Fruit fly (Drosophila melanogaster): Measurements from ENCODE around the gene CG8326.

The CG8326 gene

DNA sequence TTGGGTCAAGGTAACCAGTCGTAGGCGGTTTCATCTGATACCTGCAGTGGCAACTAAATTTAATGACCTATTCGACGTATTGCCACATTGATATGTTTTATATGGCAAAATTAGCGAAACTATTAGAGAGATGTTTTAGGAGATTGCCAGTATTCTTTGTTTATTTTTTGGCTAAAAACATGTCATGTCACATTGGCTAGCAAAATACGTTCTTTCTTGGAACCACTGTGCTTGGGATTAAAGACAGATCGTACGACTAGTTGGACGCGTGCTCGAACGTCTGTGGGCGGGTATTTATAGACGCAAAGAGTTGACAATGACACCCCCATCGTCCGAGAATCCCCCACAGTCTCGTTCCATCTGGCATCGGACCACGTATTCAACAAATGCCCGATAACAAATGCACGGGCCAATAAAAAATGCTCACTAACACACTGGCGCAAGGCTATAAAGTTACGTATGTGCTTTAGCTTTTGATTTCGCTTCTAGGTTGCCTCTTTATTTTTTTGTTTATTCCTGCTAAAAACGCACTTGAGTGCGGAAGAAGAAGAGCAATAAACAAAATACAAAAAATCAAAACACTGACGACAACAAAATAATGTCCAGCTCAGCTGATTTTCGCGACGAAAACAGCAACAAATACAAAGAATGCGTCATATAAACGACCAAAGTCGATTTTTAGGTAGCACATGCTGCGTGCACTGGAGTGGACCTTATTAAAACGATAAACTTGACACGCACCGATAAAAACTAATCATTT, 4.9 kb downstream of the CG8326 start:
- no peak for TF ChIP-seq CG14711 (tag; optimal IDR thresholded peaks at IDR 0.05)
- no peak for TF ChIP-seq Hr96 (GFP tag; optimal IDR thresholded peaks at IDR 0.05)
- no peak for TF ChIP-seq ovo (GFP tag; optimal IDR thresholded peaks at IDR 0.05)
- TF ChIP-seq tj (GFP tag; optimal IDR thresholded peaks at IDR 0.05) = peak; percentile 99
- peak; percentile 97 for TF ChIP-seq kay (GFP tag; ENCODE audit: borderline replicate concordance)

DNA sequence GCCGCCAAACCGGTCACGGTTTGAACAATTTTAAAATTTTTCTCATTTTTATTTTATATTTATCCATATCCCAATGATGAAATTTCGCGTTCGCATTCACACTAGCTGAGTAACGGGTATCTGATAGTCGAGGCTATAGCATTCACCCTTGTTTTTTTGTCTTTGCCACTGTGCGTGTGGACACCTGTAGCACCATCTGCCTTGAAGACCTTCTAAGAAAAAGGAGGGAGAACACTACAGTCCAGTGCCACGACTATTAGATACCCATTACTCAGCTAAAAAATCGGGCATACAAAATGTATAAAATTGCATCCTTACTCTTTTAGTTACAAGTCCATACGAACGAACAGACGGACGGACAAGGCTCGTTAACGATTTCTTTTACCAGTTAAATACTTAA, 7.1 kb downstream of the CG8326 start:
- TF ChIP-seq Crg-1 (GFP tag; optimal IDR thresholded peaks at IDR 0.05) (no peak), CG12768 (GFP tag; optimal IDR thresholded peaks at IDR 0.05) (no peak)

DNA sequence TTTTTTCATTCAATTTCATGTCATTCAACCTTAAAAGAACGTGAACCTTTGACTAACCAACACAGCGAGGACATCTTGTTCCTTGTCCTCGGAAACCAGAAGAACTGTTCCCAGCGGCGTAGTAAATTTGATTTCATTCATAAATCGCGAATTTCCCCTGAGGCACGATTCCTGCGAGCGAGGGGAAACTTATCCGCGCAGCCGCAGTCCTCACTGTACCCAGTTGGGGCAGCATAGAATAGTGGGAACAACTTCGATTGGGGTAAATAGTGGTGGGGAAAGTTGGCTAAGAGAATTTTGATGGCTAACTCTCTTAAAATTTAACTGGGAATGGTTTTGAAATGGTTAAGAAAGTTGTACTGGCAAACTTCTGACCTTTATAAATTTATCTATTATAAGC, 17.8 kb downstream of the CG8326 start:
- TF ChIP-seq ovo (GFP tag; optimal IDR thresholded peaks at IDR 0.05) = no peak
- TF ChIP-seq pad (GFP tag; optimal IDR thresholded peaks at IDR 0.05) = peak; percentile 92

DNA sequence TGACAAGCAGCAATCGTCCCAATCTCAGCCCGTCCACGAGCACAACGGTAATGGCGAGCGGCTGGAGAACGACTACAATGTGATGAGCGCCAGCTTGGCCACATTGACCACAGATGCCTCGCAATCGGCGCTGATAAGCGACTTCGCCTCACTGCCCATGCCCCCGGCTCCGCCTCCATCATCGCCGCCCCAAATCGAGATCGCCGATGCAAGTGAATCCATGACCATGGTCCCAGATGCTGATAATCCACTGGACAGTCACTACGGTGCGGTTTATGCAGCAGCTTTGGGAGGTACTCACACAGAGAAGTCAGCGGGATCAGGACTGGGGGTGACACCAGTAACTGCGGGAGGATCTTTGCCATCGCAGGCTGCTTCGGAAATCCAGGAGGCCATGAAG, 26.8 kb downstream of the CG8326 start:
- TF ChIP-seq bab1 (GFP tag; optimal IDR thresholded peaks at IDR 0.05) = no peak
- no peak for TF ChIP-seq Hr96 (GFP tag; optimal IDR thresholded peaks at IDR 0.05)
- TF ChIP-seq tj (GFP tag; optimal IDR thresholded peaks at IDR 0.05) = no peak
- TF ChIP-seq cic (GFP tag; optimal IDR thresholded peaks at IDR 0.05) = no peak
- TF ChIP-seq CG33017 (tag; optimal IDR thresholded peaks at IDR 0.05) = no peak
- TF ChIP-seq CG11617 (GFP tag; optimal IDR thresholded peaks at IDR 0.05) = no peak

DNA sequence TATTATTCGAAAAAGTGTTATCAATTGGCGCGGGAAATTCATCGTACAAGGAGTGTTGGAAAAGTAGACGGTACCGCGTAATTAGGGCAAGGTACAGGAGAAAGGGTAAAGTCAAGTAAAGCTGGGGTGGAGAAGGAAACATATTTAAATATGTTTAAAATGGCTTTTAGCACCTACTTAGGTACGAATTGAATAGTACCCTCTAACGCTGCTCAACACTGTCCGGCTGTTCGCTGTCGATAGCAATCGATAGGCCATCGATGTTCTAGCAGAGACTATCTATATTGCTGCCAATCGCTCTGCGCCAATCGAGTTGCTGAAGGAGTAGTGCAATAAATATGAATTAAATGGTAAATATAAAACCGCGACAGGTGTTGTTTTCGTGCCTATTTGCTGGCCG, 30.0 kb downstream of the CG8326 start, which contains the start of gene X11L:
X11L (plus strand) TSS at position 279 of the 400 bp plus-strand sequence.
- TF ChIP-seq ovo (GFP tag; optimal IDR thresholded peaks at IDR 0.05) (peak; percentile 36), CG12768 (GFP tag; optimal IDR thresholded peaks at IDR 0.05) (peak; percentile 60), CG7101 (tag; optimal IDR thresholded peaks at IDR 0.05) (peak; percentile 77), tj (GFP tag; optimal IDR thresholded peaks at IDR 0.05) (peak; percentile 40), kay (GFP tag; ENCODE audit: borderline replicate concordance) (no peak), Clk (GFP tag; optimal IDR thresholded peaks at IDR 0.05) (no peak), Hr96 (GFP tag; optimal IDR thresholded peaks at IDR 0.05) (no peak), pad (GFP tag; optimal IDR thresholded peaks at IDR 0.05) (peak; percentile 67), Mnt (GFP tag; optimal IDR thresholded peaks at IDR 0.05) (peak; percentile 80), CG14711 (tag; optimal IDR thresholded peaks at IDR 0.05) (peak; percentile 61), CG7045 (GFP tag; optimal IDR thresholded peaks at IDR 0.05) (peak; percentile 41), bab1 (GFP tag; optimal IDR thresholded peaks at IDR 0.05) (peak; percentile 73), cic (GFP tag; optimal IDR thresholded peaks at IDR 0.05) (peak; percentile 1), CG5204 (GFP tag; optimal IDR thresholded peaks at IDR 0.05) (peak; percentile 65), CG11617 (GFP tag; optimal IDR thresholded peaks at IDR 0.05) (peak; percentile 62), CG33017 (tag; optimal IDR thresholded peaks at IDR 0.05) (peak; percentile 19), toe (GFP tag; optimal IDR thresholded peaks at IDR 0.05) (peak; percentile 66), cnc (optimal IDR thresholded peaks at IDR 0.05) (no peak), Crg-1 (GFP tag; optimal IDR thresholded peaks at IDR 0.05) (peak; percentile 87), CG1620 (GFP tag; optimal IDR thresholded peaks at IDR 0.05) (peak; percentile 86)

DNA sequence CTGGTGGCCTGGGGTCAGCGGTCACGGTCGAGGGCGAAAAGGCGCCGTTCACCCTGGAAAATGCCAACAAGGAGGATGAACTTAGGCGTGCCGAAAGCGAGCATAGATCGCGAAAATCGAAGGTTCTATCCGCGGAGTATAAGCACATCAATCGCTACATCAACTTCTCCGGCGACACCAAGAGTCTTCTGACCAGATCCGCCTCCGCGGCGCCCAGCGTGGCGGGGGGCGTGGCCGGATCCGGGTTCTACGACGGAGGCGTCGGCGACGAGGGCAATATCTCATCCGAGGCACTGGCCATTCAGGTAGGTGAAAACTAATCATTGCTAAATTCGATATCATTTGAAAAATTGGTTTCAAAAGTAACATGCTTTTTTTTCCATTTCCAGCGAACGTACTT, 31.7 kb downstream of the CG8326 start:
- TF ChIP-seq cnc (optimal IDR thresholded peaks at IDR 0.05) = no peak

DNA sequence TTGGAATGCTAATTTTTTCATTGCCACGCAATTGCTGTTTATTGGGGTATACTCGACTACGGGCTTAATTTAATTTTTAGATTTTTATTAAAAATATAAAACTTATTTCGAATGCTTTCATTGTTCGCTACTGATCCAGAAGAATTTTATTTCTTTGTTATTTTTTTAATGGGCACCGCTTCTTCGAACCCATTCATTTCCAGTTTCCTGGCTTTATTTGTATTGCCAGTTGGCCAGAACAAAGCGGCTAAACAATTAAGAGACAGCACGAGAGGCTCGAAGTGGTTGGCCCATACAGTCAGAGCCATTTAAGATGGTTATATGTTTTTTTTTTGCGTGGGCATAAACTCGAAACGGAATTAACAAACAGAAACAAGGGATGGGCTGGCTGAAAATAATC, 33.5 kb downstream of the CG8326 start:
- TF ChIP-seq kay (GFP tag; ENCODE audit: borderline replicate concordance) (peak; percentile 30), CG1620 (GFP tag; optimal IDR thresholded peaks at IDR 0.05) (no peak), Hr96 (GFP tag; optimal IDR thresholded peaks at IDR 0.05) (no peak), Mnt (GFP tag; optimal IDR thresholded peaks at IDR 0.05) (no peak), CG33017 (tag; optimal IDR thresholded peaks at IDR 0.05) (no peak), toe (GFP tag; optimal IDR thresholded peaks at IDR 0.05) (no peak), Crg-1 (GFP tag; optimal IDR thresholded peaks at IDR 0.05) (no peak), bab1 (GFP tag; optimal IDR thresholded peaks at IDR 0.05) (peak; percentile 38), CG7045 (GFP tag; optimal IDR thresholded peaks at IDR 0.05) (no peak), CG11617 (GFP tag; optimal IDR thresholded peaks at IDR 0.05) (no peak), CG14711 (tag; optimal IDR thresholded peaks at IDR 0.05) (peak; percentile 33), CG5204 (GFP tag; optimal IDR thresholded peaks at IDR 0.05) (no peak), CG7101 (tag; optimal IDR thresholded peaks at IDR 0.05) (no peak), cic (GFP tag; optimal IDR thresholded peaks at IDR 0.05) (no peak), pad (GFP tag; optimal IDR thresholded peaks at IDR 0.05) (no peak), ovo (GFP tag; optimal IDR thresholded peaks at IDR 0.05) (no peak), CG12768 (GFP tag; optimal IDR thresholded peaks at IDR 0.05) (no peak), cnc (optimal IDR thresholded peaks at IDR 0.05) (no peak), Clk (GFP tag; optimal IDR thresholded peaks at IDR 0.05) (no peak), tj (GFP tag; optimal IDR thresholded peaks at IDR 0.05) (no peak)
